Worm (Caenorhabditis elegans): ENCODE data around the gene F49C12.9.

F49C12.9 gene

ce11 chrIV:9322489-9322888, 6.5 kb upstream of the F49C12.9 start:
- no peak for TF ChIP-seq nhr-129 (tag; optimal IDR thresholded peaks at IDR 0.05)
- no peak for TF ChIP-seq ztf-4 (tag; optimal IDR thresholded peaks at IDR 0.05)
- TF ChIP-seq elt-1 (tag; optimal IDR thresholded peaks at IDR 0.05), result no peak
- no peak for TF ChIP-seq sem-4 (tag; optimal IDR thresholded peaks at IDR 0.05)
- TF ChIP-seq sma-9 (GFP tag; optimal IDR thresholded peaks at IDR 0.05), result peak; percentile 37
- TF ChIP-seq sma-9 (tag; optimal IDR thresholded peaks at IDR 0.05), result no peak
- no peak for TF ChIP-seq gmeb-1 (tag; optimal IDR thresholded peaks at IDR 0.05)
- TF ChIP-seq fos-1 (tag; optimal IDR thresholded peaks at IDR 0.05), result no peak
- peak; percentile 25 for TF ChIP-seq sma-3 (GFP tag; optimal IDR thresholded peaks at IDR 0.05)
- TF ChIP-seq lsy-2 (tag; optimal IDR thresholded peaks at IDR 0.05), result no peak
- peak; percentile 25 for TF ChIP-seq crh-2 (tag; optimal IDR thresholded peaks at IDR 0.05)
- no peak for TF ChIP-seq ztf-1 (GFP tag; conservative IDR thresholded peaks at IDR 0.05)
- peak; percentile 16 for TF ChIP-seq ama-1 (optimal IDR thresholded peaks at IDR 0.05)

DNA sequence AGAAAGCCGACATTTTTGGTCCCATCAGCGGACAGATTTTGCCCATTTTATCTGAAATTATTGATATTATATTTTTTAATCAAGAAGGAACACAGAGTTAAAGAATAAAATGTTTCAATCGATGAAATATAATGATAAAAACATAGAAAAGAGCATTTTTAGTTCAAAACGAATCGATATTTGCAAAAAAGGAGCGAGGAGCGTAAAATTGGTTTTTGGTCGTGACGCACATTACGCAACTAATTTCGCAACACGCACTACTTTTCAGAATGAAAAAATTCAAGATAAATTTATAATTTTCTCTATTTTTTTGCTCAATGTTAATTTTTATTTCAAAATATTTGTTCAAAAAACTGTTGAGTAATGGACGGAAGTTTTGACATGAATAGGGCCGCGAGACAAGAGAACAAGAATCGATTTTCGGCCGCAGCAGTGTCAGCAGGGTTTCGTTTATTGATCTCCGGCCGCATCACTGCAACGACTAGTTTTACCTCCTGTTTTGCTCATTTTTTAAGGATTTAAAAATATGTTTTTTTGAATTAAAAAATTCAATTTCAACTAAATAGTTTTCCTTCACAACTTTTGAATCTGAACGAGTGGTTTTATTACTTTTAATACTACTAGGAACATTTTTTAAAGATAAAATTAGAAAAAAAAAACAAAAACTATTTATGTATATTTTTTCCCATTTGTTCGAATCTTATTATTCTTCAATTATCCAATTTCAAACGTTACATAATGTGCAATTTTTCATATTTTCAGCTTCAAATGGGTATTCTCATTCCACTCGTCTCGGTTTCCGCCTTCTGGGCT, 5.2 kb upstream of the F49C12.9 start, which contains the start of the genes F49C12.12 and vha-17:
Gene F49C12.12, minus strand, starts transcription at position 51 of the 813 bp plus-strand sequence.
Gene vha-17, plus strand, starts transcription at position 763 of the 813 bp plus-strand sequence.
- TF ChIP-seq nhr-77 (tag; optimal IDR thresholded peaks at IDR 0.05) (no peak), peb-1 (tag; optimal IDR thresholded peaks at IDR 0.05) (no peak), skn-1 (tag; optimal IDR thresholded peaks at IDR 0.05) (no peak), lin-39 (tag; optimal IDR thresholded peaks at IDR 0.05) (no peak), mdl-1 (tag; optimal IDR thresholded peaks at IDR 0.05) (no peak), nhr-25 (tag; optimal IDR thresholded peaks at IDR 0.05) (no peak), ztf-1 (GFP tag; conservative IDR thresholded peaks at IDR 0.05) (no peak), lin-11 (tag; optimal IDR thresholded peaks at IDR 0.05) (no peak), F13H6.1 (tag; optimal IDR thresholded peaks at IDR 0.05) (no peak), fos-1 (tag; optimal IDR thresholded peaks at IDR 0.05) (peak; percentile 67), dmd-4 (tag; optimal IDR thresholded peaks at IDR 0.05) (no peak), unc-55 (GFP tag; optimal IDR thresholded peaks at IDR 0.05) (peak; percentile 59), sma-3 (GFP tag; optimal IDR thresholded peaks at IDR 0.05) (no peak), alr-1 (tag; optimal IDR thresholded peaks at IDR 0.05) (no peak), zag-1 (tag; optimal IDR thresholded peaks at IDR 0.05) (no peak), ztf-11 (tag; optimal IDR thresholded peaks at IDR 0.05) (no peak), lsy-2 (tag; optimal IDR thresholded peaks at IDR 0.05) (peak in 1 of 2 experiments; percentile 56), ZK546.5 (tag; optimal IDR thresholded peaks at IDR 0.05) (no peak), crh-2 (tag; optimal IDR thresholded peaks at IDR 0.05) (peak; percentile 17), egl-27 (tag; optimal IDR thresholded peaks at IDR 0.05) (no peak), elt-3 (tag; optimal IDR thresholded peaks at IDR 0.05) (no peak), elt-1 (tag; optimal IDR thresholded peaks at IDR 0.05) (no peak), nhr-12 (tag; optimal IDR thresholded peaks at IDR 0.05) (no peak), ceh-82 (tag; optimal IDR thresholded peaks at IDR 0.05) (no peak), Y55F3AM.14 (GFP tag; optimal IDR thresholded peaks at IDR 0.05) (no peak), mab-5 (tag; optimal IDR thresholded peaks at IDR 0.05) (no peak), gmeb-1 (tag; optimal IDR thresholded peaks at IDR 0.05) (peak; percentile 7), mbf-1 (tag; optimal IDR thresholded peaks at IDR 0.05) (no peak), nhr-23 (tag; optimal IDR thresholded peaks at IDR 0.05) (no peak), lin-13 (GFP tag; optimal IDR thresholded peaks at IDR 0.05) (no peak), C34F6.9 (tag; optimal IDR thresholded peaks at IDR 0.05) (peak; percentile 70), nhr-21 (tag; optimal IDR thresholded peaks at IDR 0.05) (no peak), ama-1 (optimal IDR thresholded peaks at IDR 0.05) (no peak), snpc-4 (tag; optimal IDR thresholded peaks at IDR 0.05) (no peak), unc-62 (GFP tag; optimal IDR thresholded peaks at IDR 0.05) (no peak), aly-2 (tag; optimal IDR thresholded peaks at IDR 0.05) (no peak), unc-39 (tag; optimal IDR thresholded peaks at IDR 0.05) (no peak), ceh-16 (tag; optimal IDR thresholded peaks at IDR 0.05) (no peak), nhr-10 (tag; optimal IDR thresholded peaks at IDR 0.05) (no peak), ztf-4 (tag; optimal IDR thresholded peaks at IDR 0.05) (no peak), nhr-11 (tag; optimal IDR thresholded peaks at IDR 0.05) (no peak), nhr-237 (tag; optimal IDR thresholded peaks at IDR 0.05) (no peak), sem-4 (tag; optimal IDR thresholded peaks at IDR 0.05) (no peak), R02D3.7 (tag; optimal IDR thresholded peaks at IDR 0.05) (no peak), blmp-1 (tag; optimal IDR thresholded peaks at IDR 0.05; ENCODE audit: insufficient read depth) (no peak)
